Fruit fly (Drosophila melanogaster): ENCODE measurements around the gene CG14455.

DNA sequence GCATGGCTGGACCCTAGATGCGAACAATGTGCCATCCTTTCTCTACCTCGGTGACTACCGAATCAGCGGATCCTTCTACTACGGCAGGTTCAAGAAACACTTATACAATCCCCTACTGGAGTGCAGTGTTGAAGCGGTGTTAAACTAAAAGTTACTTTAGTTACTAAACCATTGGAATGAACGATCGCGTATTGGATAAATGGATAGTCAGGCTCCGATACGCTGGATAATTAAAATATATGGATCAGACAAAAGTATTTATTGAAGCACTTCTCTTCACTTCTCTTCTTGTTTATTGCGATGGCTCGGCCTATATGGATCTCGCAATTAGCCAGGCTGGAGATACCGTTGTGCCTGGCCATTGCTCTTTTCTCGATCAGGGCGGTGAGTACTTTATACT lies 38.5 kb downstream of the CG14455 start, which contains the start of gene CG33770:
- no peak for TF ChIP-seq CG11294 (GFP tag; IDR thresholded peaks at IDR 0.05)
- no peak for TF ChIP-seq CG4318 (GFP tag; optimal IDR thresholded peaks at IDR 0.05)
- TF ChIP-seq pdm3 (GFP tag; optimal IDR thresholded peaks at IDR 0.05), result no peak
- no peak for TF ChIP-seq Hr4 (GFP tag; optimal IDR thresholded peaks at IDR 0.05)
- no peak for TF ChIP-seq CG6276 (GFP tag; optimal IDR thresholded peaks at IDR 0.05)
- TF ChIP-seq Lpt (GFP tag; optimal IDR thresholded peaks at IDR 0.05), result no peak
- no peak for TF ChIP-seq CG31627 (GFP tag; optimal IDR thresholded peaks at IDR 0.05)
- no peak for TF ChIP-seq CG11762 (GFP tag; optimal IDR thresholded peaks at IDR 0.05; ENCODE audit: insufficient read depth)
- TF ChIP-seq dac (GFP tag; optimal IDR thresholded peaks at IDR 0.05), result no peak
